Worm (Caenorhabditis elegans): ENCODE data around the gene C14C11.1.
A peak's percentile ranks its signal among the peaks of the same experiment; 100 is the strongest.

C14C11.1 gene

DNA sequence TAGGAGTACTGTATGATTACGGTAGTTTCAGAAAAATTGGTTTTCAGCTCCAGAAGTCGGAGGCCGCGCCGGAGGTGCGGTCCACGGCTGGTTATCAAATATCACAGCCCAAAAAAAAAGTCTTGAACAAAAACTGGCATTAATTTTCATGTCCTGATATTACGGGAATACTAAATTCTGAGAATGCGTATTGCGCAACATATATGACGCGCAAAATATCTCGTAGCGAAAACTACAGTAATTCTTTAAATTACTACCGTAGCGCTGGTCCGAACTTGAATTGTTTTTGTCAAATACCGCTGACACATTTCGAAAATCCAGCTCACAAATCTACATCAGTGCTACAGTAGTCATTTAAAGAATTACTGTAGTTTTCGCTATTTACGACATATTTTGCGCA is 5.6 kb downstream of the C14C11.1 start:
- TF ChIP-seq zip-8 (tag; optimal IDR thresholded peaks at IDR 0.05) (peak; percentile 74), ceh-39 (tag; optimal IDR thresholded peaks at IDR 0.05) (no peak), ztf-11 (tag; optimal IDR thresholded peaks at IDR 0.05) (no peak), lin-32 (GFP tag; optimal IDR thresholded peaks at IDR 0.05) (no peak), elt-3 (tag; optimal IDR thresholded peaks at IDR 0.05) (no peak), unc-39 (tag; optimal IDR thresholded peaks at IDR 0.05) (no peak), drap-1 (GFP tag; optimal IDR thresholded peaks at IDR 0.05) (no peak), hlh-1 (tag; optimal IDR thresholded peaks at IDR 0.05) (no peak)

DNA sequence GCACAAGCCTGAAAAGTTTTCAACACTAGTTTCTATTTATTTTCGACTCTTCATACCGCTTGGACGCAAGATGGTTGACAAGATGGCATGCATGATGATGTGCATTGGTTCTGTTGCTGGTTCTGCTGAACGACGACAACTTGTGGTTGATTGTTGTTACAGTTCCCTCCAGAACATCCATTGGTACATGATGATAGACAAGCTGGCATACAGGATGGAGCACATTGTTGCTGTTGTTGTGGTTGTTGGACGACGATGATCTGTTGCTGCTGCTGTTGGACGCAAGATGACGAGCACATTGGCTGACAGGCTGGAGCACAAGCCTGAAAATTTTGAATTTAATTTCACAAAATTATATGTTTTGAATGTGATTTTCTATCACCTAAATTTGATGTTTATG is 8.9 kb downstream of the C14C11.1 start:
- no peak for TF ChIP-seq lin-13 (tag; optimal IDR thresholded peaks at IDR 0.05)
- no peak for TF ChIP-seq ces-1 (GFP tag; optimal IDR thresholded peaks at IDR 0.05)
- no peak for TF ChIP-seq zip-8 (tag; optimal IDR thresholded peaks at IDR 0.05)
- no peak for TF ChIP-seq nhr-12 (tag; optimal IDR thresholded peaks at IDR 0.05)
- no peak for TF ChIP-seq mab-5 (tag; optimal IDR thresholded peaks at IDR 0.05)
- no peak for TF ChIP-seq unc-39 (tag; optimal IDR thresholded peaks at IDR 0.05)
- TF ChIP-seq lin-32 (GFP tag; optimal IDR thresholded peaks at IDR 0.05): no peak
- no peak for TF ChIP-seq ceh-83 (GFP tag; optimal IDR thresholded peaks at IDR 0.05)

DNA sequence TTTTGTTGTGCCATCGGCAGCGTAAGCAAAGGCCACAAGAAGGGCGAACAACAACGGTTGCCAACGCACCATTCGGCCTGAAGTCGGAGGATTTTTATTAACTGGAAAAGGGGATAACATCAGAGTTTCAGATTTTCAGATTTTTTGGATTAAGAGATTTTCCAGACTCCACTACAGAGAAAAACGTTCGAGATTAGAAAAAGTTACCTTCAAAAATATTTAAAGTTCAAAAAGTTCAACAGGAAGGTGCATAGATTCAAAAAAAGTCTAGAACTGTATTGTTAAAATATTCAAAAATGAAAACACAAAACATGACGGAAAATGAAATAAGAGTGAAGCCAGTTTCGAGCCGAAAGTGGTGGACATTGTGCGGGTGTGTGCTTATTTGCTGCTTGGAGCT is 12.6 kb downstream of the C14C11.1 start, which contains the start of gene pqn-13:
pqn-13 (minus strand) TSS at position 101 of the 400 bp plus-strand sequence.
- TF ChIP-seq flh-1 (GFP tag; optimal IDR thresholded peaks at IDR 0.05) (no peak), sem-2 (GFP tag; optimal IDR thresholded peaks at IDR 0.05) (no peak), ham-2 (GFP tag; optimal IDR thresholded peaks at IDR 0.05) (no peak), unc-39 (tag; optimal IDR thresholded peaks at IDR 0.05) (no peak), ceh-43 (GFP tag; optimal IDR thresholded peaks at IDR 0.05) (no peak), ceh-39 (tag; optimal IDR thresholded peaks at IDR 0.05) (no peak), M03D4.4 (tag; optimal IDR thresholded peaks at IDR 0.05) (no peak), drap-1 (GFP tag; optimal IDR thresholded peaks at IDR 0.05) (no peak), mab-5 (tag; optimal IDR thresholded peaks at IDR 0.05) (no peak), blmp-1 (tag; optimal IDR thresholded peaks at IDR 0.05) (no peak), pha-4 (tag; optimal IDR thresholded peaks at IDR 0.05) (no peak), sptf-1 (tag; optimal IDR thresholded peaks at IDR 0.05) (no peak), tbx-8 (GFP tag; optimal IDR thresholded peaks at IDR 0.05) (no peak)

DNA sequence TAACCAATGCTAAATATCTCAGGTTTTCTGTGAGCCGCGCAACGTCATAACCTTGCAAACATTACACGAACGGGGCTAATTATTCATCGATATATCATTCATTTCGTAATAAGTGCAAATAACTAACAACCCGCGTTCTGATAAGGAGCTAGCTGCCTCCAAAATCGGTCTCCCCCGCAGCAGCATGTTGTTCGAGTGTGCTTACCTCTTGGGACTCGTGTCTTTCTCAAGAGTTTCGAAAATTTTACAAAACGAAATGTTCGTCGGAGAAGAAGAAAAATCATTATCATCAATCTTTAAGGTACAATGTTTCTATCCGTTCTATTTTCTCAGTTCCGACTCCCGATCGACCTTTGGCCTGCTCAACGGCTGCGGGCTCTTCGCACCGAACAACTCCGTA is 14.5 kb downstream of the C14C11.1 start:
- no peak for TF ChIP-seq sptf-1 (tag; optimal IDR thresholded peaks at IDR 0.05)
- TF ChIP-seq mep-1 (tag; optimal IDR thresholded peaks at IDR 0.05): no peak
- TF ChIP-seq nhr-12 (tag; optimal IDR thresholded peaks at IDR 0.05): no peak
- no peak for TF ChIP-seq elt-1 (tag; optimal IDR thresholded peaks at IDR 0.05; ENCODE audit: borderline replicate concordance, insufficient read depth)
- TF ChIP-seq ceh-43 (GFP tag; optimal IDR thresholded peaks at IDR 0.05): no peak
- no peak for TF ChIP-seq lsy-2 (tag; optimal IDR thresholded peaks at IDR 0.05)
- no peak for TF ChIP-seq zip-8 (tag; optimal IDR thresholded peaks at IDR 0.05)
- TF ChIP-seq ztf-11 (tag; optimal IDR thresholded peaks at IDR 0.05): no peak
- no peak for TF ChIP-seq nhr-2 (tag; optimal IDR thresholded peaks at IDR 0.05)
- no peak for TF ChIP-seq nhr-237 (tag; optimal IDR thresholded peaks at IDR 0.05)

DNA sequence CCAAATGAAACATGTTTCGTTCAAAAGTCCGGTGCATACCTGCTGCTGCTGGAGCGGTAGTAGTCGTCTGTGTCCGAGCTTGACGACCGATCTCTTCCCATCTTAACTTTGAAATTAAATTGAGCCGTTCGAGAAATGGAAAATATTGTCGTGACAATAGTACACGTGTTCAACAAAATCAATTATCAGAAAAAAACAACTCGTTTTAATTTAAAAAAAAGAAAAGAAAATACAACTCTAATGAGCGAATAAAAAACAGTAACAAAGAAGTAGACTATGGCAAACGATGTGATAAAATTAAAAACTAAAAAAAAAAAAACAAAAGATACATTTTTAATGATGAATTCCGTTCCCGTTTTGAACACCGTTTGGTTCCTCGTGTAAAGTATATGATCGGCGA is 19.1 kb downstream of the C14C11.1 start, which contains the start of gene prp-39:
prp-39 (minus strand) TSS at position 101 of the 400 bp plus-strand sequence.
- no peak for TF ChIP-seq ceh-39 (tag; optimal IDR thresholded peaks at IDR 0.05)
- no peak for TF ChIP-seq blmp-1 (tag; optimal IDR thresholded peaks at IDR 0.05)
- no peak for TF ChIP-seq ceh-43 (GFP tag; optimal IDR thresholded peaks at IDR 0.05)
- no peak for TF ChIP-seq elt-1 (tag; optimal IDR thresholded peaks at IDR 0.05; ENCODE audit: borderline replicate concordance, insufficient read depth)
- TF ChIP-seq lin-13 (tag; optimal IDR thresholded peaks at IDR 0.05): no peak
- TF ChIP-seq M03D4.4 (tag; optimal IDR thresholded peaks at IDR 0.05): no peak
- TF ChIP-seq unc-62 (GFP tag; optimal IDR thresholded peaks at IDR 0.05): no peak
- TF ChIP-seq mep-1 (tag; optimal IDR thresholded peaks at IDR 0.05): no peak
- no peak for TF ChIP-seq ces-1 (GFP tag; optimal IDR thresholded peaks at IDR 0.05)
- no peak for TF ChIP-seq unc-120 (tag; optimal IDR thresholded peaks at IDR 0.05; ENCODE audit: poor library complexity, severe bottlenecking)
- no peak for TF ChIP-seq ceh-83 (GFP tag; optimal IDR thresholded peaks at IDR 0.05)
- TF ChIP-seq mls-2 (tag; optimal IDR thresholded peaks at IDR 0.05): no peak
- TF ChIP-seq lin-32 (GFP tag; optimal IDR thresholded peaks at IDR 0.05): no peak
- TF ChIP-seq nhr-28 (tag; optimal IDR thresholded peaks at IDR 0.05): no peak

Measured in whole organism, mixed stage, embryonic.